Fruit fly (Drosophila melanogaster): ENCODE results near the gene Cpr100A.

The Cpr100A gene

DNA sequence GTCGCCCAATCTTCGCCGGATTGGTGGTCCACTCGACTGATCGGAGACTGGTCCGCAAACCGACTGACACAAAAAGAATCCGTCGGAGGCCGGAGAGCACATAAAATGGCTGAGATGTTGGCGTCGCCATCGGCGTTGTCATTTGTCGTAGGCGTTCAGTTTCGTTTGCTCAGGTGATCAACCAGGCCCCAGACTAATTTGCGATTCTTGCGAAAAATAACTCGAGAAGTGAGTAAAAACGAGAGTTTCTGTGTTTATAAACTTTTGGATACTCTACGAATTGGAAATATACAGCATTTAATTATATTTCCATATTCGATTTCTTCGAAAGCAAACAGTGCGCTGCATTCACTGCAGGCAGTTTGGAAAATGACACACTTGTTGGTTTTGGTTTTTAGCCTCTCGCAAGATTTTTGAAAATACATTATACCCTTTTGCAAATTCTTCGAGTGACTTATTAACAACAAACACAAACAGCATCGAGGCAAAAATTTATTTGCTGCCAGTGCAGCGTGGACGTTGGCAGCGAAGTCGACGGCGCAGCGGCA is 8.9 kb downstream of the Cpr100A start, which contains the start of gene CG15546 (continued):
- TF ChIP-seq CG2120 (GFP tag; optimal IDR thresholded peaks at IDR 0.05), result peak; percentile 25
- TF ChIP-seq gem (tag; optimal IDR thresholded peaks at IDR 0.05), result no peak

DNA sequence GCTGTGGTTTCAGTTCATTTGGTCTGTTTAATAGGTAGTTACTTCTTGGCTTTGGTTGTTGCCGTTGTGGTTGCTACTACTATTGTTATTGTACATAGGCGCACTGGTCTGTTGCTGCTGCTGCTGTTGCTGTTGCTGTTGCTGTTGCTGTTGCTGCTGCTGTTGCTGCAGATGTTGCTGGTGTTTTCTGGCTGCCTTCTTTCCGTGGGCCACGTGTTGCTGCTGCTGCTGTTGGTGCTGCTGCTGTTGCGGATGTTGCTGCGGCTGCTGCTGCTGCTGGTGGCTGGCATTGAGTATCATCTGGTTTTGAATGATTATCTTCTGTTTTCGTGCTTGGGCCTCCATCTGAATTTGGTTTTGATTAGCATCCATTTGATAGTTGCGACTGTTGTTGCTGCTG is 10.8 kb downstream of the Cpr100A start:
- TF ChIP-seq CG4617 (GFP tag; optimal IDR thresholded peaks at IDR 0.05; ENCODE audit: borderline replicate concordance), result no peak
- TF ChIP-seq CG4707 (GFP tag; optimal IDR thresholded peaks at IDR 0.05), result no peak
- no peak for TF ChIP-seq nmo (GFP tag; optimal IDR thresholded peaks at IDR 0.05)
- TF ChIP-seq CG3407 (GFP tag; optimal IDR thresholded peaks at IDR 0.05), result no peak
- TF ChIP-seq CG13287 (GFP tag; IDR thresholded peaks at IDR 0.05; ENCODE audit: partially characterized antibody), result no peak
- TF ChIP-seq chinmo (GFP tag; IDR thresholded peaks at IDR 0.05; ENCODE audit: partially characterized antibody), result 0 out of 4 replicates have a peak, but pooled peaks have one; percentile 7
- no peak for TF ChIP-seq bab2 (GFP tag; optimal IDR thresholded peaks at IDR 0.05)
- TF ChIP-seq CG11723 (GFP tag; optimal IDR thresholded peaks at IDR 0.05), result no peak
- peak in 1 of 2 experiments; percentile 92 for TF ChIP-seq Dfd (GFP tag; optimal IDR thresholded peaks at IDR 0.05)
- TF ChIP-seq Bdp1 (GFP tag; optimal IDR thresholded peaks at IDR 0.05), result no peak
- no peak for TF ChIP-seq CG2116 (GFP tag; optimal IDR thresholded peaks at IDR 0.05)
- no peak for TF ChIP-seq HmgD (GFP tag; optimal IDR thresholded peaks at IDR 0.05)

DNA sequence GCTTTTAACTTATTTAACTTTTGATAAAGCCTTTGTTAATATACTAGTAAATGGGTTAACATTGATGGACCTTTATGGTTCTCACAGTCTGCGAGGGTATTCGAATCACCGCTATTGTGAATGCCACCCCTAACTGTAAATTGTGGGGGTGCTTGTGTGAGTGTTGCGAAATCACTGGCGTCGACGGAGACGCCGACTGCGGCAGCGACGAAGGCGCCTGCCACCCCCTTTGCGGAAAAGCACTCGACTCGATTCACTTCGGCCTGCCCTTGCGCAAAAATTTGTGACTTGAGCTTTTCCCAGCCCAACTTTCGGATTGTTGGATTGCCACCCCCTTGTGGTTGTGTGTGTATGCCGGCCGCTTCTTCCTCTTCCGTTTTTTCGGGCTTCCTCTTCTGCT is 12.7 kb downstream of the Cpr100A start:
- TF ChIP-seq CG9932 (GFP tag; IDR thresholded peaks at IDR 0.05) (0 out of 2 replicates have a peak, but pooled peaks have one; percentile 11), chinmo (GFP tag; IDR thresholded peaks at IDR 0.05; ENCODE audit: partially characterized antibody) (0 out of 4 replicates have a peak, but pooled peaks have one; percentile 9), Adf1 (GFP tag; IDR thresholded peaks at IDR 0.05) (peak; percentile 95), seq (GFP tag; IDR thresholded peaks at IDR 0.05) (peak; percentile 66; the same call in 1 of the 2 replicates), CG15073 (GFP tag; optimal IDR thresholded peaks at IDR 0.05) (no peak), Med (GFP tag) (peak; percentile 10), CG17385 (GFP tag; optimal IDR thresholded peaks at IDR 0.05) (peak; percentile 70), Deaf1 (tag; optimal IDR thresholded peaks at IDR 0.05) (peak; percentile 16), z (GFP tag; IDR thresholded peaks at IDR 0.05) (peak; percentile 85), BEAF-32 (GFP tag; optimal IDR thresholded peaks at IDR 0.05) (peak; percentile 10), vvl (GFP tag; IDR thresholded peaks at IDR 0.05) (no peak), abd-A (tag; optimal IDR thresholded peaks at IDR 0.05) (peak; percentile 21), CG2712 (tag; optimal IDR thresholded peaks at IDR 0.05) (peak; percentile 21), unc-4 (GFP tag; IDR thresholded peaks at IDR 0.05; ENCODE audit: partially characterized antibody) (0 out of 2 replicates have a peak, but pooled peaks have one; percentile 19), CG34224 (GFP tag; IDR thresholded peaks at IDR 0.05; ENCODE audit: partially characterized antibody) (peak; percentile 21; the same call in 1 of the 3 replicates), CG43689 (GFP tag; IDR thresholded peaks at IDR 0.05) (no peak), Fer1 (GFP tag; optimal IDR thresholded peaks at IDR 0.05) (no peak), tll (GFP tag; optimal IDR thresholded peaks at IDR 0.05) (no peak), nerfin-1 (tag; optimal IDR thresholded peaks at IDR 0.05) (peak; percentile 95)

DNA sequence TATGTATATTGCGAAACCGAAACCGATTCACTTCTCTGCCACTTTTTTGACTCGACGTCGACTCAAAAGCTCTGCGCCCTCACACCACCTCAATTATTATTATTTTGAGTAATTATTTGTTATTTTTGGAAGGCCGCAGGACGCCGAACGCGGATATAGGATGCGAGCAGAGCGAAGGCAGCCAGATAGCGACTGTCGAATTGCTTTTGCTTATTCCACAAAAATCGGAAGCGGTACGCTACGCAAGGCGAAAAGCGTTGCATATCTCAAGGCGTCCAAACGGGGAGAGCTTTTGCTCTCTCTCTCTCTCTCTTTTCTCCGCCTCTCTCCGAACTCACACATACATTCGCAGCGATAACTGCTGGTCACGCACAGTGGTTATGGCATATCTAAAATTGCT is 13.6 kb downstream of the Cpr100A start, which contains the start of gene CG12071:
Gene CG12071, minus strand, starts transcription at position 134 of the 400 bp plus-strand sequence.
- TF ChIP-seq CG8290 (GFP tag; optimal IDR thresholded peaks at IDR 0.05) (peak; percentile 71), CG8290 (tag; optimal IDR thresholded peaks at IDR 0.05) (peak in 1 of 2 experiments; percentile 81), scrt (GFP tag; optimal IDR thresholded peaks at IDR 0.05) (no peak), CG14965 (GFP tag; optimal IDR thresholded peaks at IDR 0.05; ENCODE audit: borderline replicate concordance) (no peak), CG8281 (tag; optimal IDR thresholded peaks at IDR 0.05) (no peak), Adf1 (GFP tag; IDR thresholded peaks at IDR 0.05) (peak; percentile 45; the same call in 1 of the 2 replicates), CG15479 (GFP tag; optimal IDR thresholded peaks at IDR 0.05) (no peak), abd-A (tag; optimal IDR thresholded peaks at IDR 0.05) (peak; percentile 58), dati (GFP tag; IDR thresholded peaks at IDR 0.05) (no peak), inv (GFP tag; IDR thresholded peaks at IDR 0.05; ENCODE audit: partially characterized antibody) (no peak), Fer1 (GFP tag; optimal IDR thresholded peaks at IDR 0.05) (peak; percentile 1), repo (GFP tag; optimal IDR thresholded peaks at IDR 0.05) (no peak), Deaf1 (tag; optimal IDR thresholded peaks at IDR 0.05) (peak; percentile 35), Hmr (GFP tag; optimal IDR thresholded peaks at IDR 0.05) (no peak), Trl (optimal IDR thresholded peaks at IDR 0.05) (peak; percentile 55 to 63), Trl (GFP tag; optimal IDR thresholded peaks at IDR 0.05) (no peak), CG7839 (tag; optimal IDR thresholded peaks at IDR 0.05) (no peak)
